Fruit fly (Drosophila melanogaster) whole organism, embryonic: ENCODE measurements around the gene Wsck.

Experiments used
- B-H2 ChIP-seq: fragments of 200-800 bp; sonication (Bioruptor generic); optimal IDR thresholded peaks from 2 replicates; lab custom pipeline; 2018; ENCODE audit warnings: missing biosample characterization, mild to moderate bottlenecking, missing genetic modification characterization
- Bdp1 ChIP-seq: fragments of 200-800 bp; sonication (Bioruptor generic); optimal IDR thresholded peaks from 3 replicates; lab custom pipeline; 2016; ENCODE audit warnings: missing biosample characterization, missing genetic modification characterization
- Bgb ChIP-seq: fragments of 200-800 bp; sonication (Bioruptor generic); IDR thresholded peaks from 2 replicates; pipeline ENCODE4 v1.3.6; 2022; ENCODE audit warnings: missing biosample characterization, missing genetic modification characterization; ENCODE audit not compliant: partially characterized antibody
- Blimp-1 ChIP-seq: fragments of 200-800 bp; sonication (Bioruptor generic); optimal IDR thresholded peaks from 3 replicates; lab custom pipeline; 2018; ENCODE audit warnings: missing biosample characterization, missing genetic modification characterization, mild to moderate bottlenecking, moderate library complexity, missing genetic modification reagents
- CG10431 ChIP-seq: fragments of 200-800 bp; sonication (Bioruptor generic); optimal IDR thresholded peaks from 3 replicates; lab custom pipeline; 2018; ENCODE audit warnings: missing biosample characterization, mild to moderate bottlenecking, missing genetic modification characterization
- CG11456 ChIP-seq: fragments of 200-800 bp; sonication (Bioruptor generic); IDR thresholded peaks from 3 replicates; pipeline ENCODE4 v1.3.6; 2022; ENCODE audit warnings: missing biosample characterization, missing genetic modification characterization
- CG11504 ChIP-seq: fragments of 200-800 bp; sonication (Bioruptor generic); optimal IDR thresholded peaks from 3 replicates; lab custom pipeline; 2019; ENCODE audit warnings: missing biosample characterization, mild to moderate bottlenecking, missing genetic modification characterization, moderate library complexity
- CG14710 ChIP-seq: fragments of 200-800 bp; sonication (Bioruptor generic); optimal IDR thresholded peaks from 3 replicates; lab custom pipeline; 2019; ENCODE audit warnings: missing biosample characterization, mild to moderate bottlenecking, missing genetic modification characterization, moderate library complexity
- CG15269 ChIP-seq: fragments of 200-800 bp; sonication (Bioruptor generic); optimal IDR thresholded peaks from 2 replicates; lab custom pipeline; 2018; ENCODE audit warnings: missing biosample characterization, mild to moderate bottlenecking, missing genetic modification characterization, moderate library complexity
- CG17186 ChIP-seq: fragments of 200-800 bp; sonication (Bioruptor generic); optimal IDR thresholded peaks from 3 replicates; lab custom pipeline; 2017; ENCODE audit warnings: missing biosample characterization, missing genetic modification reagents, missing genetic modification characterization
- CG17385 ChIP-seq: fragments of 200-800 bp; sonication (Bioruptor generic); optimal IDR thresholded peaks from 3 replicates; lab custom pipeline; 2018; ENCODE audit warnings: missing biosample characterization, mild to moderate bottlenecking, missing genetic modification characterization
- CG18599 ChIP-seq: fragments of 200-800 bp; sonication (Bioruptor generic); optimal IDR thresholded peaks from 3 replicates; lab custom pipeline; 2017; ENCODE audit warnings: missing biosample characterization, missing genetic modification characterization, mild to moderate bottlenecking, moderate library complexity, missing genetic modification reagents
- CG2129 ChIP-seq: fragments of 200-800 bp; sonication (Bioruptor generic); IDR thresholded peaks from 2 replicates; pipeline ENCODE4 v1.3.6; 2022; ENCODE audit warnings: missing biosample characterization, missing genetic modification characterization; ENCODE audit not compliant: partially characterized antibody
- CG32767 ChIP-seq: fragments of 200-800 bp; sonication (Bioruptor generic); IDR thresholded peaks from 2 replicates; pipeline ENCODE4 v1.3.6; 2022; ENCODE audit warnings: missing biosample characterization, missing genetic modification characterization
- CG34224 ChIP-seq: fragments of 200-800 bp; sonication (Bioruptor generic); IDR thresholded peaks from 3 replicates; pipeline ENCODE4 v1.3.6; 2022; ENCODE audit warnings: missing biosample characterization, missing genetic modification characterization; ENCODE audit not compliant: partially characterized antibody
- CG4730 ChIP-seq: fragments of 200-800 bp; sonication (Bioruptor generic); IDR thresholded peaks from 2 replicates; pipeline ENCODE4 v1.3.6; 2022; ENCODE audit warnings: missing biosample characterization, missing genetic modification characterization
- CG7928 ChIP-seq: fragments of 200-800 bp; sonication (Bioruptor generic); optimal IDR thresholded peaks from 2 replicates; lab custom pipeline; 2017; ENCODE audit warnings: missing biosample characterization, mild to moderate bottlenecking, missing genetic modification characterization
- CG9797 ChIP-seq: fragments of 200-800 bp; sonication (Bioruptor generic); optimal IDR thresholded peaks from 3 replicates; lab custom pipeline; 2018; ENCODE audit warnings: missing biosample characterization, mild to moderate bottlenecking, missing genetic modification characterization
- Chrac-16 ChIP-seq: fragments of 200-800 bp; sonication (Bioruptor generic); optimal IDR thresholded peaks from 3 replicates; lab custom pipeline; 2016; ENCODE audit warnings: missing biosample characterization, missing genetic modification characterization
- CkIIα-i1 ChIP-seq: fragments of 200-800 bp; sonication (Bioruptor generic); IDR thresholded peaks from 2 replicates; pipeline ENCODE4 v1.3.6; 2022; ENCODE audit warnings: missing biosample characterization, missing genetic modification characterization
- Dbx ChIP-seq: fragments of 200-800 bp; sonication (Bioruptor generic); IDR thresholded peaks from 3 replicates; pipeline ENCODE4 v1.3.6; 2022; ENCODE audit warnings: missing biosample characterization, missing genetic modification characterization
- Eip74EF ChIP-seq, 2 experiments: fragments of 200-800 bp in 1 of 2; fragments of >200 bp in 1 of 2; sonication (Bioruptor generic) in 1 of 2; optimal IDR thresholded peaks; 2 replicates each; lab custom pipeline; 2017 to 2019; ENCODE audit warnings: missing biosample characterization in 2 of 2, missing genetic modification characterization in 2 of 2, mild to moderate bottlenecking in 1 of 2, moderate library complexity in 1 of 2
- HHEX ChIP-seq: fragments of 200-800 bp; sonication (Bioruptor generic); optimal IDR thresholded peaks from 3 replicates; lab custom pipeline; 2017; ENCODE audit warnings: missing biosample characterization, mild to moderate bottlenecking, missing genetic modification characterization, missing genetic modification reagents
- Hey ChIP-seq: fragments of 200-800 bp; sonication (Bioruptor generic); optimal IDR thresholded peaks from 3 replicates; lab custom pipeline; 2018; ENCODE audit warnings: missing biosample characterization, mild to moderate bottlenecking, missing genetic modification characterization
- HmgZ ChIP-seq: fragments of 200-800 bp; sonication (Bioruptor generic); optimal IDR thresholded peaks from 2 replicates; lab custom pipeline; 2018; ENCODE audit warnings: missing biosample characterization, mild to moderate bottlenecking, missing genetic modification characterization
- Kr ChIP-seq: fragments of 200-800 bp; sonication (Bioruptor generic); optimal IDR thresholded peaks from 2 replicates; lab custom pipeline; 2017; ENCODE audit warnings: missing biosample characterization, mild to moderate bottlenecking, missing genetic modification characterization
- Lhr ChIP-seq: fragments of 200-800 bp; sonication (Bioruptor generic); optimal IDR thresholded peaks from 3 replicates; lab custom pipeline; 2017; ENCODE audit warnings: mild to moderate bottlenecking, missing biosample characterization, missing genetic modification reagents, missing genetic modification characterization
- MESR4 ChIP-seq: fragments of 200-800 bp; sonication (Bioruptor generic); optimal IDR thresholded peaks from 2 replicates; lab custom pipeline; 2018; ENCODE audit warnings: missing biosample characterization, mild to moderate bottlenecking, missing genetic modification characterization, moderate library complexity
- MTF-1 ChIP-seq: fragments of 200-800 bp; sonication (Bioruptor generic); optimal IDR thresholded peaks from 2 replicates; lab custom pipeline; 2018; ENCODE audit warnings: missing biosample characterization, mild to moderate bottlenecking, missing genetic modification characterization, borderline replicate concordance
- Nf-YC ChIP-seq: fragments of 200-800 bp; optimal IDR thresholded peaks from 3 replicates; lab custom pipeline; 2019; ENCODE audit warnings: missing biosample characterization, mild to moderate bottlenecking, missing genetic modification characterization, moderate library complexity
- Sry-β ChIP-seq: fragments of 200-800 bp; sonication (Bioruptor generic); optimal IDR thresholded peaks from 2 replicates; lab custom pipeline; 2018; ENCODE audit warnings: missing biosample characterization, mild to moderate bottlenecking, missing genetic modification characterization, moderate library complexity
- TFAM ChIP-seq: fragments of 200-800 bp; sonication (Bioruptor generic); optimal IDR thresholded peaks from 2 replicates; lab custom pipeline; 2017; ENCODE audit warnings: missing biosample characterization, missing genetic modification characterization, inconsistent platforms
- Vsx1 ChIP-seq: fragments of 200-800 bp; sonication (Bioruptor generic); optimal IDR thresholded peaks from 2 replicates; lab custom pipeline; 2017; ENCODE audit warnings: missing biosample characterization, mild to moderate bottlenecking, missing genetic modification characterization, missing genetic modification reagents
- Xrp1 ChIP-seq: fragments of 200-800 bp; sonication (Bioruptor generic); IDR thresholded peaks from 2 replicates; pipeline ENCODE4 v1.3.6; 2022; ENCODE audit warnings: missing biosample characterization, missing genetic modification characterization
- ac ChIP-seq: fragments of 200-800 bp; sonication (Bioruptor generic); optimal IDR thresholded peaks from 3 replicates; lab custom pipeline; 2017; ENCODE audit warnings: missing biosample characterization, mild to moderate bottlenecking, missing genetic modification characterization
- chn ChIP-seq: fragments of 200-800 bp; sonication (Bioruptor generic); optimal IDR thresholded peaks from 2 replicates; lab custom pipeline; 2016; ENCODE audit warnings: missing biosample characterization, missing genetic modification characterization
- crp ChIP-seq, 2 experiments: fragments of 200-800 bp; sonication (Bioruptor generic); optimal IDR thresholded peaks; 2 replicates in 1 of 2; 3 replicates in 1 of 2; lab custom pipeline; 2017; ENCODE audit warnings: missing biosample characterization in 2 of 2, missing genetic modification characterization in 2 of 2, mild to moderate bottlenecking in 1 of 2, moderate library complexity in 1 of 2
- dm ChIP-seq: fragments of 200-800 bp; sonication (Bioruptor generic); optimal IDR thresholded peaks from 3 replicates; lab custom pipeline; 2016; ENCODE audit warnings: missing biosample characterization, missing genetic modification characterization
- dmrt11E ChIP-seq: fragments of 200-800 bp; sonication (Bioruptor generic); optimal IDR thresholded peaks from 3 replicates; lab custom pipeline; 2018; ENCODE audit warnings: missing biosample characterization, mild to moderate bottlenecking, missing genetic modification characterization, moderate library complexity
- ewg ChIP-seq: fragments of 200-800 bp; sonication (Bioruptor generic); optimal IDR thresholded peaks from 3 replicates; lab custom pipeline; 2017; ENCODE audit warnings: mild to moderate bottlenecking, missing biosample characterization, missing genetic modification reagents, missing genetic modification characterization
- exex ChIP-seq: fragments of 200-800 bp; sonication (Bioruptor generic); optimal IDR thresholded peaks from 4 replicates; lab custom pipeline; 2018; ENCODE audit warnings: missing biosample characterization, mild to moderate bottlenecking, missing genetic modification characterization, moderate library complexity
- gcm ChIP-seq: fragments of 200-800 bp; sonication (Bioruptor generic); optimal IDR thresholded peaks from 2 replicates; lab custom pipeline; 2019; ENCODE audit warnings: missing biosample characterization, mild to moderate bottlenecking, missing genetic modification characterization, moderate library complexity
- gfzf ChIP-seq: fragments of 200-800 bp; sonication (Bioruptor generic); optimal IDR thresholded peaks from 2 replicates; lab custom pipeline; 2016; ENCODE audit warnings: missing biosample characterization, mild to moderate bottlenecking, missing genetic modification characterization, moderate library complexity
- ham ChIP-seq: fragments of 200-800 bp; sonication (Bioruptor generic); IDR thresholded peaks from 2 replicates; pipeline ENCODE4 v1.3.6; 2022; ENCODE audit warnings: missing biosample characterization, missing genetic modification characterization
- hb ChIP-seq: fragments of 200-800 bp; sonication (Bioruptor generic); IDR thresholded peaks from 3 replicates; pipeline ENCODE4 v1.3.6; 2022; ENCODE audit warnings: missing biosample characterization, missing genetic modification characterization; ENCODE audit not compliant: partially characterized antibody
- nerfin-1 ChIP-seq: fragments of 200-800 bp; sonication (Bioruptor generic); optimal IDR thresholded peaks from 3 replicates; lab custom pipeline; 2019; ENCODE audit warnings: missing biosample characterization, mild to moderate bottlenecking, missing genetic modification characterization, moderate library complexity
- schlank ChIP-seq: fragments of 200-800 bp; sonication (Bioruptor generic); optimal IDR thresholded peaks from 2 replicates; lab custom pipeline; 2018; ENCODE audit warnings: missing biosample characterization, mild to moderate bottlenecking, missing genetic modification characterization
- sisA ChIP-seq: fragments of 200-800 bp; sonication (Bioruptor generic); IDR thresholded peaks from 2 replicates; pipeline ENCODE4 v1.3.6; 2022; ENCODE audit warnings: missing biosample characterization, missing genetic modification characterization
- wdn ChIP-seq: fragments of 200-800 bp; sonication (Bioruptor generic); IDR thresholded peaks from 2 replicates; pipeline ENCODE4 v1.3.6; 2022; ENCODE audit warnings: missing biosample characterization, missing genetic modification characterization

Gene Wsck

dm6 chr3R:24582669-24582995 lies 47.2 kb downstream of the Wsck start, which contains the start of gene REPTOR:
Gene REPTOR (minus strand): TSS chr3R:24582864.
- TF ChIP-seq Chrac-16 (GFP tag; lab: Kevin White, UChicago) (peak; percentile 24), schlank (tag; lab: Kevin White, UChicago) (no peak), chn (GFP tag; lab: Kevin White, UChicago) (peak; percentile 12), CG4730 (GFP tag; lab: Robert Waterston, UW) (no peak), Eip74EF (GFP tag; optimal IDR thresholded peaks at IDR 0.05; lab: Kevin White, UChicago) (peak in 1 of 2 experiments; percentile 7), Bgb (no peak), sisA (GFP tag; lab: Robert Waterston, UW) (no peak), Lhr (peak; percentile 59), ham (no peak), ewg (GFP tag; lab: Kevin White, UChicago) (no peak), Blimp-1 (GFP tag; lab: Kevin White, UChicago) (no peak), wdn (GFP tag; lab: Robert Waterston, UW) (no peak), HHEX (GFP tag; lab: Kevin White, UChicago) (peak; percentile 57), Vsx1 (GFP tag; lab: Kevin White, UChicago) (peak; percentile 26), MESR4 (GFP tag; lab: Kevin White, UChicago) (peak; percentile 81), Sry-β (GFP tag; lab: Kevin White, UChicago) (no peak), CG17186 (GFP tag; lab: Kevin White, UChicago) (peak; percentile 63), CG32767 (GFP tag; lab: Robert Waterston, UW) (no peak), CG11456 (GFP tag; lab: Robert Waterston, UW) (no peak), exex (tag; lab: Kevin White, UChicago) (peak; percentile 13), ac (no peak), CG9797 (peak; percentile 24), MTF-1 (GFP tag; lab: Kevin White, UChicago) (no peak), Nf-YC (peak; percentile 28), Bdp1 (GFP tag; lab: Kevin White, UChicago) (no peak), Hey (tag; lab: Kevin White, UChicago) (no peak), CG14710 (peak; percentile 45), CG7928 (peak; percentile 72), TFAM (no peak), dm (GFP tag; lab: Kevin White, UChicago) (no peak), CG2129 (GFP tag; lab: Robert Waterston, UW) (no peak), CG34224 (GFP tag; lab: Robert Waterston, UW) (no peak), CG10431 (peak; percentile 59), hb (no peak), B-H2 (GFP tag; lab: Kevin White, UChicago) (peak; percentile 69), crp (GFP tag; optimal IDR thresholded peaks at IDR 0.05; lab: Kevin White, UChicago) (peak in 1 of 2 experiments; percentile 35), Kr (no peak), Xrp1 (no peak), CG15269 (tag; lab: Kevin White, UChicago) (no peak), gfzf (GFP tag; lab: Kevin White, UChicago) (peak; percentile 1), nerfin-1 (tag; lab: Kevin White, UChicago) (peak; percentile 10), Dbx (GFP tag; lab: Robert Waterston, UW) (no peak), dmrt11E (tag; lab: Kevin White, UChicago) (no peak), CG17385 (peak; percentile 40), CkIIα-i1 (GFP tag; lab: Robert Waterston, UW) (no peak), CG11504 (tag; lab: Kevin White, UChicago) (peak; percentile 40), gcm (peak; percentile 15), CG18599 (peak; percentile 54), HmgZ (tag; lab: Kevin White, UChicago) (peak; percentile 54)
